Worm (Caenorhabditis elegans): ENCODE measurements around the gene F14F9.8.

Gene F14F9.8

DNA sequence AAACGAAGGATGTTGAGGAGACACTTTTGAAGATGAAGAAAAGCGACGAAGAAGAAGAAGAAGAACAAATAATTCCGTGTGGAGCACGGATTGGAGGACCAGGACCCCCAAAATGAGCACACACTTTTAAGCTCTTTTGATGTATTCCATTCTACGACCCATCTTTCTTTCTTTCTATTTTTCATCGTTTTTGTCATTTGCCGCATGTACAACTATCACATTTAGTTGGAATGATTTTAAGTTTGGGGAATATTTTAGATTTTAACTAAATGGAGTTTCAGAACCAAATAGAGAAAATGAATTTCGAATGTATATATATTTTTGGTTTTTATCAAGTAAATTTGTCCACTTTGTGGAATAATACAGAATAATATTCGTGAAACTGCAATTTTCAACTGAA, 31.2 kb upstream of the F14F9.8 start, which contains the start of gene unc-46:
Gene unc-46 (minus strand): TSS at position 101 of the 400 bp plus-strand sequence.
- TF ChIP-seq ztf-1 (GFP tag; conservative IDR thresholded peaks at IDR 0.05), result no peak
- TF ChIP-seq Y55F3AM.14 (GFP tag; optimal IDR thresholded peaks at IDR 0.05), result no peak
- no peak for TF ChIP-seq lin-39 (tag; optimal IDR thresholded peaks at IDR 0.05)
- TF ChIP-seq nhr-6 (tag; optimal IDR thresholded peaks at IDR 0.05), result no peak
- no peak for TF ChIP-seq ztf-11 (tag; optimal IDR thresholded peaks at IDR 0.05)
- no peak for TF ChIP-seq unc-55 (GFP tag; optimal IDR thresholded peaks at IDR 0.05)
- TF ChIP-seq nhr-10 (tag; optimal IDR thresholded peaks at IDR 0.05), result no peak
- no peak for TF ChIP-seq sma-9 (GFP tag; optimal IDR thresholded peaks at IDR 0.05)
- TF ChIP-seq sma-9 (tag; optimal IDR thresholded peaks at IDR 0.05), result no peak
- TF ChIP-seq mbf-1 (tag; optimal IDR thresholded peaks at IDR 0.05), result no peak
- TF ChIP-seq sem-4 (tag; optimal IDR thresholded peaks at IDR 0.05), result no peak

DNA sequence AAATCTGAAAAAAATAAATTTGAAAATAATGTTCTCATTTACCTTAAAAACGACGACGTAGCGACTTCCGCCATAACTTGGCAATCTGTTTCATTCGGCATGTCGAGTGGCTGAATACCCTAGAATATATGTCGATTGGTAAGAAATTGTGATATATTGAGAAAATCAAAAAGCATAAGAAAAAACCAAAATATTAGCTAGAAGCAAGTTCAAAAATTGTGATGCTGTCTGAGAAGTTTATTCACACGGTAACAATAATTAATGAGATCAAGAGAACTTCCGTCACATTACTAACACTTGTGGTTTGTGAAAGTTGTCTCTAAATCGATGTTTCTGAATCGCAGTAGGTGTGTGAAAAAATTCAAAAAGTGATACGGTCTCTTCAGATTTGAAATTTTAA, 28.1 kb upstream of the F14F9.8 start, which contains the start of gene srab-1:
Gene srab-1 (minus strand): TSS at position 101 of the 400 bp plus-strand sequence.
- TF ChIP-seq nhr-10 (tag; optimal IDR thresholded peaks at IDR 0.05), result no peak
- no peak for TF ChIP-seq gmeb-1 (tag; optimal IDR thresholded peaks at IDR 0.05)
- TF ChIP-seq sem-4 (tag; optimal IDR thresholded peaks at IDR 0.05), result no peak
- no peak for TF ChIP-seq aly-2 (tag; optimal IDR thresholded peaks at IDR 0.05)
- TF ChIP-seq dmd-4 (tag; optimal IDR thresholded peaks at IDR 0.05), result no peak
- no peak for TF ChIP-seq peb-1 (tag; optimal IDR thresholded peaks at IDR 0.05)
- no peak for TF ChIP-seq sma-3 (GFP tag; optimal IDR thresholded peaks at IDR 0.05)
- TF ChIP-seq F13H6.1 (tag; optimal IDR thresholded peaks at IDR 0.05), result no peak
- TF ChIP-seq sma-9 (GFP tag; optimal IDR thresholded peaks at IDR 0.05), result no peak
- no peak for TF ChIP-seq sma-9 (tag; optimal IDR thresholded peaks at IDR 0.05)
- no peak for TF ChIP-seq ceh-82 (tag; optimal IDR thresholded peaks at IDR 0.05)
- TF ChIP-seq skn-1 (tag; optimal IDR thresholded peaks at IDR 0.05), result no peak

DNA sequence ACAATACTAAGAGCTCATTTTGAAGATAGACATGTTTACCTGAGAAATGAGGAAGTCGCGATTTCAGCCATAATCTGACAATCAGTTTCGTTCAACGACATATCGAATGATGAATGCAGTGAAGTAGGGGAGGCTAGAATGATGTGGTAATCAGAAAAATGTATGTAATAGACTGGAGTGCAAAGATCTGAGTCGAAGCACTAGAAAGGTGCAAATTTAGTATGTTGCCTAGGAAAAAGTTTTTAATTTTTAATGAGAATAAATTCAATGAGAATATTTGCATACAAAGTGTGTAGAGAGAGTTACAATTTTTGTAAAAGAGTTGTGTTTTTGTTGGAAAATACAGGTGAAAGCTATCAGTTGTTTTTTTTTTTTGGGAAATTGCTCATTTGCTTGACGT, 25.2 kb upstream of the F14F9.8 start, which contains the start of gene srab-2:
Gene srab-2 (minus strand): TSS at position 101 of the 400 bp plus-strand sequence.
- TF ChIP-seq nhr-129 (tag; optimal IDR thresholded peaks at IDR 0.05) (no peak), mbf-1 (tag; optimal IDR thresholded peaks at IDR 0.05) (no peak), lin-13 (GFP tag; optimal IDR thresholded peaks at IDR 0.05) (no peak), peb-1 (tag; optimal IDR thresholded peaks at IDR 0.05) (no peak), C34F6.9 (tag; optimal IDR thresholded peaks at IDR 0.05) (no peak)

DNA sequence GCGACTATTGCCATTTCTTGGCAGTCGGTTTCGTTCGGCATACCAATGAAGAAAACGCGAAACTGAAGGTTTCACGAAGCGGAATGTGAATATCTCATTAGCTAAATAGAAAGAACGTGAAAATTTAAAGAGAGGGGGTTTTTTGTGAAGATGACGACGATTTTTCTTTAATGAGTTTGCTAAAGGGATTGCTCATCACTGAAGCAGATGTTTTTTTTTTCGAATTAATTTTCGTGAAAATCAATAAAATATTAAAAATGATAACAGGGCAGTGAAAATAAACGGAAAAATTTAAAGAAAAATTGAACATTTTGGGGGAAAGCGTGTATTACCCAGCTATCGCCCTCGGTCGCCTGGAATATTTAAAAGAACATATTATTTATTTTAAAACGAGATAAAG, 22.3 kb upstream of the F14F9.8 start, which contains the start of gene srab-3:
Gene srab-3 (minus strand): TSS at position 101 of the 400 bp plus-strand sequence.
- no peak for TF ChIP-seq egl-27 (tag; optimal IDR thresholded peaks at IDR 0.05)
- no peak for TF ChIP-seq ceh-16 (tag; optimal IDR thresholded peaks at IDR 0.05)
- no peak for TF ChIP-seq ztf-1 (GFP tag; conservative IDR thresholded peaks at IDR 0.05)
- no peak for TF ChIP-seq nhr-10 (tag; optimal IDR thresholded peaks at IDR 0.05)
- TF ChIP-seq unc-55 (GFP tag; optimal IDR thresholded peaks at IDR 0.05), result no peak
- TF ChIP-seq snpc-4 (tag; optimal IDR thresholded peaks at IDR 0.05), result no peak
- TF ChIP-seq nhr-12 (tag; optimal IDR thresholded peaks at IDR 0.05), result no peak
- TF ChIP-seq skn-1 (tag; optimal IDR thresholded peaks at IDR 0.05), result no peak
- no peak for TF ChIP-seq blmp-1 (tag; optimal IDR thresholded peaks at IDR 0.05; ENCODE audit: insufficient read depth)
- no peak for TF ChIP-seq mab-5 (tag; optimal IDR thresholded peaks at IDR 0.05)
- TF ChIP-seq fos-1 (tag; optimal IDR thresholded peaks at IDR 0.05), result no peak
- TF ChIP-seq sma-9 (GFP tag; optimal IDR thresholded peaks at IDR 0.05), result no peak
- TF ChIP-seq sma-9 (tag; optimal IDR thresholded peaks at IDR 0.05), result no peak

DNA sequence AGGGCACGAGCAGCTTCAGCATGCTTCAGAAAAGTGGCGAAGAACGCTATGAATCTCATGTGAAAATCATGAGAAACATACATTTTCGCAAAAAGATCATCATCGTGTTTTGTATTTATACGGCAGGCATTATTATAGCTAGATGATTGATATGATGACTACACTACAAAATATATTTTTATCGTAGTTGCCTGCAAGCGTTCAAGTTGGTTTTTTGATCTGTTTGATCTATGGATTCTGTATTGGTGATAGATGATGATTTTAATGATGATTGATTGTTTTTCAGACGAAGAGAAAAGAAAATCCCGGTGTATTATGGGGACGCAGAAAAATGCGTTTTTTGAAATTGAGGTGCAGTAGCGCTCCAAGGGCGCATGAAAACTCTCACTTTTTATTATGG, 19.4 kb upstream of the F14F9.8 start, which contains the start of gene ugt-63:
Gene ugt-63 (minus strand): TSS at position 89 of the 400 bp plus-strand sequence.
- peak; percentile 29 for TF ChIP-seq nhr-25 (tag; optimal IDR thresholded peaks at IDR 0.05)
- TF ChIP-seq mab-5 (tag; optimal IDR thresholded peaks at IDR 0.05), result peak; percentile 30
- TF ChIP-seq aly-2 (tag; optimal IDR thresholded peaks at IDR 0.05), result no peak
- no peak for TF ChIP-seq nhr-129 (tag; optimal IDR thresholded peaks at IDR 0.05)
- TF ChIP-seq dmd-4 (tag; optimal IDR thresholded peaks at IDR 0.05), result no peak
- TF ChIP-seq nhr-23 (tag; optimal IDR thresholded peaks at IDR 0.05), result no peak
- TF ChIP-seq sma-9 (GFP tag; optimal IDR thresholded peaks at IDR 0.05), result peak; percentile 69
- no peak for TF ChIP-seq sma-9 (tag; optimal IDR thresholded peaks at IDR 0.05)
- TF ChIP-seq crh-2 (tag; optimal IDR thresholded peaks at IDR 0.05), result no peak
- no peak for TF ChIP-seq Y55F3AM.14 (GFP tag; optimal IDR thresholded peaks at IDR 0.05)
- peak; percentile 18 for TF ChIP-seq nhr-21 (tag; optimal IDR thresholded peaks at IDR 0.05)
- TF ChIP-seq elt-1 (tag; optimal IDR thresholded peaks at IDR 0.05), result no peak
- no peak for TF ChIP-seq ZK546.5 (tag; optimal IDR thresholded peaks at IDR 0.05)
- TF ChIP-seq nhr-11 (tag; optimal IDR thresholded peaks at IDR 0.05), result no peak
- TF ChIP-seq ztf-1 (GFP tag; conservative IDR thresholded peaks at IDR 0.05), result no peak

All from whole organism, L2 larva.